Fruit fly (Drosophila melanogaster) whole organism, embryonic: Measurements from ENCODE around the gene CG43630.

ENCODE experiments used
- Adf1 ChIP-seq: fragments of 200-800 bp; sonication (Bioruptor generic); IDR thresholded peaks from 2 replicates; pipeline ENCODE4 v1.3.6; 2022; ENCODE audit warnings: missing biosample characterization, missing genetic modification characterization
- Asciz ChIP-seq: fragments of 200-800 bp; sonication (Bioruptor generic); optimal IDR thresholded peaks from 2 replicates; lab custom pipeline; 2017; ENCODE audit warnings: missing biosample characterization, mild to moderate bottlenecking, missing genetic modification characterization, missing genetic modification reagents
- Blimp-1 ChIP-seq: fragments of 200-800 bp; sonication (Bioruptor generic); optimal IDR thresholded peaks from 3 replicates; lab custom pipeline; 2018; ENCODE audit warnings: missing biosample characterization, missing genetic modification characterization, mild to moderate bottlenecking, moderate library complexity, missing genetic modification reagents
- CG10959 ChIP-seq: fragments of 200-800 bp; sonication (Bioruptor generic); IDR thresholded peaks from 2 replicates; pipeline ENCODE4 v1.3.6; 2022; ENCODE audit warnings: missing biosample characterization, missing genetic modification characterization
- CG11093 ChIP-seq: fragments of 200-800 bp; sonication (Bioruptor generic); IDR thresholded peaks from 3 replicates; pipeline ENCODE4 v1.3.6; 2022; ENCODE audit warnings: missing biosample characterization, missing genetic modification characterization
- CG12391 ChIP-seq: fragments of 200-800 bp; sonication (Bioruptor generic); optimal IDR thresholded peaks from 3 replicates; lab custom pipeline; 2018; ENCODE audit warnings: missing biosample characterization, mild to moderate bottlenecking, missing genetic modification characterization, moderate library complexity
- CG13287 ChIP-seq: fragments of 200-800 bp; sonication (Bioruptor generic); IDR thresholded peaks from 2 replicates; pipeline ENCODE4 v1.3.6; 2022; ENCODE audit warnings: missing biosample characterization, missing genetic modification characterization; ENCODE audit not compliant: partially characterized antibody
- CG15601 ChIP-seq: fragments of 200-800 bp; sonication (Bioruptor generic); optimal IDR thresholded peaks from 3 replicates; lab custom pipeline; 2019; ENCODE audit warnings: missing biosample characterization, mild to moderate bottlenecking, missing genetic modification characterization, moderate library complexity
- CG18262 ChIP-seq: fragments of 200-800 bp; optimal IDR thresholded peaks from 3 replicates; lab custom pipeline; 2019; ENCODE audit warnings: missing biosample characterization, mild to moderate bottlenecking, missing genetic modification characterization, moderate library complexity
- CG2116 ChIP-seq: fragments of 200-800 bp; sonication (Bioruptor generic); optimal IDR thresholded peaks from 3 replicates; lab custom pipeline; 2018; ENCODE audit warnings: missing biosample characterization, mild to moderate bottlenecking, missing genetic modification characterization
- CG2875 ChIP-seq: fragments of 200-800 bp; sonication (Bioruptor generic); optimal IDR thresholded peaks from 2 replicates; lab custom pipeline; 2017; ENCODE audit warnings: missing biosample characterization, mild to moderate bottlenecking, missing genetic modification characterization, missing genetic modification reagents
- CG32532 ChIP-seq: fragments of 200-800 bp; sonication (Bioruptor generic); IDR thresholded peaks from 2 replicates; pipeline ENCODE4 v1.3.6; 2022; ENCODE audit warnings: missing biosample characterization, missing genetic modification characterization
- CG3281 ChIP-seq: fragments of 200-800 bp; sonication (Bioruptor generic); optimal IDR thresholded peaks from 3 replicates; lab custom pipeline; 2017; ENCODE audit warnings: missing biosample characterization, mild to moderate bottlenecking, missing genetic modification characterization
- CG33557 ChIP-seq: fragments of 200-800 bp; sonication (Bioruptor generic); optimal IDR thresholded peaks from 2 replicates; lab custom pipeline; 2019; ENCODE audit warnings: missing biosample characterization, mild to moderate bottlenecking, missing genetic modification characterization, moderate library complexity
- CG4360 ChIP-seq: fragments of 200-800 bp; sonication (Bioruptor generic); IDR thresholded peaks from 2 replicates; pipeline ENCODE4 v1.3.6; 2022; ENCODE audit warnings: missing biosample characterization, missing genetic modification characterization
- CG4424 ChIP-seq: fragments of 200-800 bp; sonication (Bioruptor generic); optimal IDR thresholded peaks from 3 replicates; lab custom pipeline; 2016; ENCODE audit warnings: missing biosample characterization, missing genetic modification characterization
- CG4730 ChIP-seq: fragments of 200-800 bp; sonication (Bioruptor generic); IDR thresholded peaks from 2 replicates; pipeline ENCODE4 v1.3.6; 2022; ENCODE audit warnings: missing biosample characterization, missing genetic modification characterization
- CG4820 ChIP-seq: fragments of 200-800 bp; sonication (Bioruptor generic); optimal IDR thresholded peaks from 3 replicates; lab custom pipeline; 2016; ENCODE audit warnings: missing biosample characterization, missing genetic modification characterization
- CG6175 ChIP-seq: fragments of 200-800 bp; sonication (Bioruptor generic); IDR thresholded peaks from 3 replicates; pipeline ENCODE4 v1.3.6; 2022; ENCODE audit warnings: missing biosample characterization, missing genetic modification characterization
- CG6272 ChIP-seq: fragments of 200-800 bp; sonication (Bioruptor generic); IDR thresholded peaks from 2 replicates; pipeline ENCODE4 v1.3.6; 2022; ENCODE audit warnings: missing biosample characterization, missing genetic modification characterization
- CG6854 ChIP-seq: fragments of 200-800 bp; sonication (Bioruptor generic); optimal IDR thresholded peaks from 3 replicates; lab custom pipeline; 2017; ENCODE audit warnings: missing biosample characterization, mild to moderate bottlenecking, missing genetic modification characterization
- CG7357 ChIP-seq: fragments of 200-800 bp; sonication (Bioruptor generic); IDR thresholded peaks from 3 replicates; pipeline ENCODE4 v1.3.6; 2022; ENCODE audit warnings: missing biosample characterization, missing genetic modification characterization
- CG7839 ChIP-seq: fragments of 200-800 bp; sonication (Bioruptor generic); optimal IDR thresholded peaks from 3 replicates; lab custom pipeline; 2018; ENCODE audit warnings: missing biosample characterization, mild to moderate bottlenecking, missing genetic modification characterization, moderate library complexity
- CG8089 ChIP-seq: fragments of 200-800 bp; sonication (Bioruptor generic); optimal IDR thresholded peaks from 3 replicates; lab custom pipeline; 2016; ENCODE audit warnings: missing biosample characterization, missing genetic modification characterization
- CG8290 ChIP-seq, 3 experiments: fragments of 200-800 bp; sonication (Bioruptor generic); optimal IDR thresholded peaks; 2 replicates each; lab custom pipeline; 2016 to 2019; ENCODE audit warnings: missing biosample characterization in 3 of 3, missing genetic modification characterization in 3 of 3, mild to moderate bottlenecking in 2 of 3, moderate library complexity in 1 of 3
- CG8924 ChIP-seq: fragments of 200-800 bp; optimal IDR thresholded peaks from 3 replicates; lab custom pipeline; 2019; ENCODE audit warnings: missing biosample characterization, mild to moderate bottlenecking, missing genetic modification characterization, moderate library complexity
- CkIIα-i1 ChIP-seq: fragments of 200-800 bp; sonication (Bioruptor generic); IDR thresholded peaks from 2 replicates; pipeline ENCODE4 v1.3.6; 2022; ENCODE audit warnings: missing biosample characterization, missing genetic modification characterization
- D19A ChIP-seq: fragments of 200-800 bp; optimal IDR thresholded peaks from 3 replicates; lab custom pipeline; 2019; ENCODE audit warnings: missing biosample characterization, mild to moderate bottlenecking, missing genetic modification characterization, moderate library complexity
- Fer3 ChIP-seq: fragments of 200-800 bp; sonication (Bioruptor generic); optimal IDR thresholded peaks from 2 replicates; lab custom pipeline; 2018; ENCODE audit warnings: missing biosample characterization, mild to moderate bottlenecking, missing genetic modification characterization, moderate library complexity
- Hr51 ChIP-seq, 2 experiments: fragments of 200-800 bp; sonication (Bioruptor generic); optimal IDR thresholded peaks; 2 replicates in 1 of 2; 3 replicates in 1 of 2; lab custom pipeline; 2016 to 2018; ENCODE audit warnings: missing biosample characterization in 2 of 2, missing genetic modification characterization in 2 of 2, mild to moderate bottlenecking in 1 of 2, moderate library complexity in 1 of 2
- Oaz ChIP-seq: fragments of 200-800 bp; sonication (Bioruptor generic); IDR thresholded peaks from 2 replicates; pipeline ENCODE4 v1.3.6; 2022; ENCODE audit warnings: missing biosample characterization, missing genetic modification characterization
- PHDP ChIP-seq: fragments of 200-800 bp; sonication (Bioruptor generic); optimal IDR thresholded peaks from 3 replicates; lab custom pipeline; 2018; ENCODE audit warnings: missing biosample characterization, mild to moderate bottlenecking, missing genetic modification characterization, moderate library complexity
- ara ChIP-seq: fragments of 200-800 bp; sonication (Bioruptor generic); IDR thresholded peaks from 2 replicates; pipeline ENCODE4 v1.3.6; 2022; ENCODE audit warnings: missing biosample characterization, missing genetic modification characterization
- ash1 ChIP-seq: fragments of 200-800 bp; sonication (Bioruptor generic); optimal IDR thresholded peaks from 2 replicates; lab custom pipeline; 2018; ENCODE audit warnings: missing biosample characterization, mild to moderate bottlenecking, missing genetic modification characterization
- cad ChIP-seq: fragments of >200 bp; optimal IDR thresholded peaks from 2 replicates; lab custom pipeline; 2017; ENCODE audit warnings: missing biosample characterization, missing genetic modification characterization
- chm ChIP-seq: fragments of 200-800 bp; sonication (Bioruptor generic); IDR thresholded peaks from 2 replicates; pipeline ENCODE4 v1.3.6; 2022; ENCODE audit warnings: missing biosample characterization, missing genetic modification characterization
- crc ChIP-seq: fragments of 200-800 bp; sonication (Bioruptor generic); optimal IDR thresholded peaks from 2 replicates; lab custom pipeline; 2016; ENCODE audit warnings: missing biosample characterization, missing genetic modification characterization
- dati ChIP-seq: fragments of 200-800 bp; sonication (Bioruptor generic); IDR thresholded peaks from 2 replicates; pipeline ENCODE4 v1.3.6; 2022; ENCODE audit warnings: missing biosample characterization, missing genetic modification characterization
- esg ChIP-seq: fragments of 200-800 bp; sonication (Bioruptor generic); conservative IDR thresholded peaks from 2 replicates; pipeline ENCODE4 v1.3.6; 2022; ENCODE audit warnings: missing biosample characterization, missing genetic modification characterization
- hth ChIP-seq: fragments of >200 bp; optimal IDR thresholded peaks from 2 replicates; lab custom pipeline; 2017; ENCODE audit warnings: inconsistent platforms
- knrl ChIP-seq: fragments of 200-800 bp; sonication (Bioruptor generic); IDR thresholded peaks from 3 replicates; pipeline ENCODE4 v1.3.6; 2022; ENCODE audit warnings: missing biosample characterization, missing genetic modification characterization; ENCODE audit not compliant: partially characterized antibody
- mld ChIP-seq: fragments of 200-800 bp; sonication (Bioruptor generic); IDR thresholded peaks from 3 replicates; pipeline ENCODE4 v1.3.6; 2022; ENCODE audit warnings: missing biosample characterization, missing genetic modification characterization; ENCODE audit not compliant: partially characterized antibody
- nom ChIP-seq: fragments of 200-800 bp; sonication (Bioruptor generic); optimal IDR thresholded peaks from 2 replicates; lab custom pipeline; 2017; ENCODE audit warnings: missing biosample characterization, missing genetic modification characterization, mild to moderate bottlenecking, moderate library complexity, missing genetic modification reagents
- ro ChIP-seq: fragments of 200-800 bp; sonication (Bioruptor generic); IDR thresholded peaks from 2 replicates; pipeline ENCODE4 v1.3.6; 2022; ENCODE audit warnings: missing biosample characterization, missing genetic modification characterization
- seq ChIP-seq: fragments of 200-800 bp; sonication (Bioruptor generic); IDR thresholded peaks from 2 replicates; pipeline ENCODE4 v1.3.6; 2022; ENCODE audit warnings: missing biosample characterization, missing genetic modification characterization
- sug ChIP-seq: fragments of 200-800 bp; optimal IDR thresholded peaks from 2 replicates; lab custom pipeline; 2019; ENCODE audit warnings: missing biosample characterization, mild to moderate bottlenecking, missing genetic modification characterization, moderate library complexity
- tap ChIP-seq: fragments of 200-800 bp; optimal IDR thresholded peaks from 3 replicates; lab custom pipeline; 2019; ENCODE audit warnings: missing biosample characterization, mild to moderate bottlenecking, missing genetic modification characterization, moderate library complexity
- vnd ChIP-seq: fragments of 200-800 bp; sonication (Bioruptor generic); IDR thresholded peaks from 3 replicates; pipeline ENCODE4 v1.3.6; 2022; ENCODE audit warnings: missing biosample characterization, missing genetic modification characterization; ENCODE audit not compliant: partially characterized antibody
- zfh1 ChIP-seq: fragments of 200-800 bp; sonication (Bioruptor generic); IDR thresholded peaks from 3 replicates; pipeline ENCODE4 v1.3.6; 2022; ENCODE audit warnings: missing biosample characterization, missing genetic modification characterization

The CG43630 gene

dm6 chr3R:12722392-12722914, 46.4 kb upstream of the CG43630 start, which contains the start of gene Men (continued):
- TF ChIP-seq knrl (GFP tag; lab: Robert Waterston, UW) (no peak), CG4360 (GFP tag; lab: Robert Waterston, UW) (peak; percentile 13; the same call in 1 of the 2 replicates), mld (GFP tag; lab: Robert Waterston, UW) (no peak), sug (peak; percentile 62), chm (GFP tag; lab: Robert Waterston, UW) (0 out of 2 replicates have a peak, but pooled peaks have one; percentile 11), CG7357 (peak; percentile 57; the same call in 1 of the 3 replicates), hth (lab: Kevin White, UChicago) (no peak), CG8089 (no peak), CG4820 (GFP tag; lab: Kevin White, UChicago) (peak; percentile 40), CG18262 (peak; percentile 63), CG8924 (peak; percentile 67), Hr51 (GFP tag; optimal IDR thresholded peaks at IDR 0.05; lab: Kevin White, UChicago) (peak in 1 of 2 experiments; percentile 88), CG13287 (no peak), PHDP (tag; lab: Kevin White, UChicago) (peak; percentile 49), seq (GFP tag; lab: Robert Waterston, UW) (peak; percentile 59), CG6854 (GFP tag; lab: Kevin White, UChicago) (peak; percentile 45), CG12391 (tag; lab: Kevin White, UChicago) (peak; percentile 61), CG6175 (no peak), CG10959 (0 out of 2 replicates have a peak, but pooled peaks have one; percentile 11), CG3281 (GFP tag; lab: Kevin White, UChicago) (peak; percentile 49), ara (GFP tag; lab: Robert Waterston, UW) (0 out of 2 replicates have a peak, but pooled peaks have one; percentile 9), Adf1 (GFP tag; lab: Robert Waterston, UW) (peak; percentile 7; the same call in 1 of the 2 replicates), CG2116 (GFP tag; lab: Kevin White, UChicago) (no peak), CG4424 (GFP tag; lab: Kevin White, UChicago) (peak; percentile 50), cad (no peak), esg (peak; percentile 41; the same call in 1 of the 2 replicates), ash1 (no peak), dati (GFP tag; lab: Robert Waterston, UW) (peak; percentile 49; the same call in 1 of the 2 replicates), zfh1 (0 out of 3 replicates have a peak, but pooled peaks have one; percentile 42), crc (no peak), CG33557 (GFP tag; lab: Kevin White, UChicago) (peak; percentile 31), nom (GFP tag; lab: Kevin White, UChicago) (peak; percentile 25), CG7839 (tag; lab: Kevin White, UChicago) (peak; percentile 82), tap (peak; percentile 24), CG32532 (GFP tag; lab: Robert Waterston, UW) (peak; percentile 60), Asciz (peak; percentile 33), D19A (tag; lab: Kevin White, UChicago) (peak; percentile 62), Blimp-1 (GFP tag; lab: Kevin White, UChicago) (peak; percentile 61), CG4730 (0 out of 2 replicates have a peak, but pooled peaks have one; percentile 37), CG15601 (peak; percentile 37), CG11093 (GFP tag; lab: Robert Waterston, UW) (peak; percentile 49; the same call in 1 of the 3 replicates), vnd (GFP tag; lab: Robert Waterston, UW) (no peak), CkIIα-i1 (GFP tag; lab: Robert Waterston, UW) (no peak), ro (GFP tag; lab: Robert Waterston, UW) (peak; percentile 19; the same call in 1 of the 2 replicates), CG6272 (GFP tag; lab: Robert Waterston, UW) (no peak), CG2875 (no peak), CG8290 (GFP tag; optimal IDR thresholded peaks at IDR 0.05; lab: Kevin White, UChicago) (no peak), CG8290 (tag; optimal IDR thresholded peaks at IDR 0.05; lab: Kevin White, UChicago) (no peak), Fer3 (peak; percentile 52), Oaz (GFP tag; lab: Robert Waterston, UW) (peak; percentile 64)
